Fruit fly (Drosophila melanogaster): ENCODE data around the gene CG11619.

CG11619 gene

DNA sequence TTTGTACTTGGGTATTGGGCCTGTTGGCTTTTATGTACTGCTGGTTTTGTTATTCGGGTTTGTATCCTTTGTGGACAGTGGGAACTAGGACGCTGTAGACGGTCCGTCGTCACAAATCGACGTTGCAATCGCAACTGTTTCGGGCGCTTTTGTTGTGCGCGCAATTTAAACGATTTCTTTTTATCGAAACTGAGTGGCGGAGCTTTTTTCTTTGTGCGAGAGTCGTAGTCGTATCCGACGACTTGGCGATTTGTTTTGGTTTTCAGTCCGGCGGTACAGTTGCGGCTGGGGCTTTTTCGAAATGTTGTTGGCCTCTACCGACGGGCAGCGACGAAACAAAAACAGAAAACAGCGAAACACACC is 7.5 kb upstream of the CG11619 start (continued):
- TF ChIP-seq ATbp (GFP tag; optimal IDR thresholded peaks at IDR 0.05) (no peak), Atf3 (GFP tag; optimal IDR thresholded peaks at IDR 0.05) (no peak), crp (GFP tag; optimal IDR thresholded peaks at IDR 0.05) (no peak), CG6765 (GFP tag; optimal IDR thresholded peaks at IDR 0.05) (no peak), abd-A (tag; optimal IDR thresholded peaks at IDR 0.05) (peak; percentile 13), D19B (GFP tag; optimal IDR thresholded peaks at IDR 0.05) (no peak), ci (GFP tag; IDR thresholded peaks at IDR 0.05) (peak; percentile 15; the same call in 1 of the 3 replicates), Atf6 (GFP tag; IDR thresholded peaks at IDR 0.05) (no peak), Optix (GFP tag; IDR thresholded peaks at IDR 0.05) (no peak), Hr51 (GFP tag; optimal IDR thresholded peaks at IDR 0.05) (no peak), CG6854 (GFP tag; optimal IDR thresholded peaks at IDR 0.05) (no peak), so (GFP tag; IDR thresholded peaks at IDR 0.05) (no peak), CG34376 (GFP tag; optimal IDR thresholded peaks at IDR 0.05) (peak; percentile 32), Oli (tag; optimal IDR thresholded peaks at IDR 0.05) (no peak), amos (GFP tag; IDR thresholded peaks at IDR 0.05; ENCODE audit: partially characterized antibody) (peak; percentile 42; the same call in 1 of the 2 replicates), twi (tag; optimal IDR thresholded peaks at IDR 0.05) (no peak), trh (GFP tag; optimal IDR thresholded peaks at IDR 0.05) (no peak), CG13296 (GFP tag; optimal IDR thresholded peaks at IDR 0.05) (no peak), CG42726 (GFP tag; IDR thresholded peaks at IDR 0.05; ENCODE audit: partially characterized antibody) (no peak), MESR4 (GFP tag; optimal IDR thresholded peaks at IDR 0.05) (no peak), CG6175 (GFP tag; IDR thresholded peaks at IDR 0.05) (no peak), NFAT (GFP tag; IDR thresholded peaks at IDR 0.05) (no peak), bbx (GFP tag; IDR thresholded peaks at IDR 0.05; ENCODE audit: partially characterized antibody) (peak; percentile 27; the same call in 1 of the 2 replicates), CG9876 (GFP tag; optimal IDR thresholded peaks at IDR 0.05) (no peak), grau (tag; optimal IDR thresholded peaks at IDR 0.05) (no peak), CG2120 (GFP tag; optimal IDR thresholded peaks at IDR 0.05) (no peak), C15 (GFP tag; IDR thresholded peaks at IDR 0.05) (no peak), gfzf (GFP tag; optimal IDR thresholded peaks at IDR 0.05) (no peak), CG8478 (optimal IDR thresholded peaks at IDR 0.05) (no peak), CG7928 (GFP tag; optimal IDR thresholded peaks at IDR 0.05) (no peak), CG34224 (GFP tag; IDR thresholded peaks at IDR 0.05; ENCODE audit: partially characterized antibody) (0 out of 3 replicates have a peak, but pooled peaks have one; percentile 26), wdn (GFP tag; IDR thresholded peaks at IDR 0.05) (peak; percentile 77), E2f2 (GFP tag; IDR thresholded peaks at IDR 0.05) (peak; percentile 56), CG17186 (GFP tag; optimal IDR thresholded peaks at IDR 0.05) (no peak), CG17361 (GFP tag; IDR thresholded peaks at IDR 0.05) (no peak), ara (GFP tag; IDR thresholded peaks at IDR 0.05) (0 out of 2 replicates have a peak, but pooled peaks have one; percentile 25), CG1233 (GFP tag; optimal IDR thresholded peaks at IDR 0.05) (no peak), HHEX (GFP tag; optimal IDR thresholded peaks at IDR 0.05) (no peak), CG4424 (GFP tag; optimal IDR thresholded peaks at IDR 0.05) (no peak), CG17568 (GFP tag; optimal IDR thresholded peaks at IDR 0.05) (no peak), CG10543 (GFP tag; optimal IDR thresholded peaks at IDR 0.05) (peak; percentile 13), hb (GFP tag; IDR thresholded peaks at IDR 0.05; ENCODE audit: partially characterized antibody) (no peak), CG1603 (tag; optimal IDR thresholded peaks at IDR 0.05) (no peak), fd96Cb (tag; optimal IDR thresholded peaks at IDR 0.05) (no peak), unc-4 (GFP tag; IDR thresholded peaks at IDR 0.05; ENCODE audit: partially characterized antibody) (0 out of 2 replicates have a peak, but pooled peaks have one; percentile 24), Blimp-1 (GFP tag; optimal IDR thresholded peaks at IDR 0.05) (no peak), CG8359 (GFP tag; optimal IDR thresholded peaks at IDR 0.05; ENCODE audit: borderline replicate concordance) (no peak), mam (GFP tag; optimal IDR thresholded peaks at IDR 0.05) (no peak), CG31441 (GFP tag; IDR thresholded peaks at IDR 0.05) (no peak), seq (GFP tag; IDR thresholded peaks at IDR 0.05) (peak; percentile 13; the same call in 1 of the 2 replicates)
